Fruit fly (Drosophila melanogaster) whole organism: ENCODE measurements around the gene AdamTS-A.

ENCODE experiments used
- CG8478 ChIP-seq: fragments of >200 bp; optimal IDR thresholded peaks from 2 replicates; lab custom pipeline; 2018; ENCODE audit warnings: inconsistent platforms
- Dll ChIP-seq: fragments of >200 bp; optimal IDR thresholded peaks from 2 replicates; lab custom pipeline; 2017
- EcR ChIP-seq, 2 experiments: fragments of >200 bp; optimal IDR thresholded peaks; 2 replicates each; lab custom pipeline; 2017; ENCODE audit warnings: missing biosample characterization in 2 of 2, missing genetic modification characterization in 2 of 2, missing genetic modification reagents in 2 of 2
- pan ChIP-seq: fragments of >200 bp; optimal IDR thresholded peaks from 2 replicates; lab custom pipeline; 2017
- psq ChIP-seq: fragments of >200 bp; optimal IDR thresholded peaks from 2 replicates; lab custom pipeline; 2017
- usp ChIP-seq: fragments of >200 bp; optimal IDR thresholded peaks from 2 replicates; lab custom pipeline; 2017; ENCODE audit warnings: missing biosample characterization, missing genetic modification characterization, mixed read lengths

The AdamTS-A gene

DNA sequence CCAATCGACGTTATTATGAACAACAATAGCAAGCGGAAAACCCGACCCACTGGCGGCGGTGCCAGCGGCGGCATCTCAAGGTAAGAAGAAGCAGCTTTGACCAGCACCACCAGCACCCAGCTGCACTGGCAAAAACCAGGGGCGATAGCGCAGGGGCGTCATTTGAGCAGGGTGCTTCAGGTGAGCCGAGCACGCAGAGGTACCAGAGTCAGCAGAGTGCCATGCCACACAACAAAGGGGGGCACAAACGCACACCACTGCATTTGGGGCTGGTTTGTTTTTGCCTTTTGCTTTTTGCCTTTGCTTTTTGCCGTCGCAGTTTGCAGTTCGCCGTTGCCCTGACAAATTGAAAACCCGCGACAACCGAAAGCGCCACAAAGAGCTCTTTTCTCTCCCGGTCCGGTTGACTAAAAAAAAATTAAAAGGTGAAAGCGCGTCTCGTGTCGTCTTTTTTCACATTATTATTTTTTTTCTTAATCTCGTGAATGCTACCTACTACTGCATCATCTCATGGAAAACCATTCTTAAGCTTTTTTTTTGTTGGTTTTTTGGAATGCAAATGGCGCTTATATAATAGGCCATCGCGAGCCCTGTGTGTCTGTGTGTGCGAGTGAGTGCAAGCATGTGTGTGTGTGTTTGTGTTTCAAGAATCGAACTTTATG, 66.8 kb downstream of the AdamTS-A start:
- TF ChIP-seq Dll (lab: Kevin White, UChicago): no peak
- no peak for TF ChIP-seq EcR (GFP tag; optimal IDR thresholded peaks at IDR 0.05; lab: Kevin White, UChicago)
- TF ChIP-seq psq: no peak
- no peak for TF ChIP-seq pan (lab: Kevin White, UChicago)
- TF ChIP-seq CG8478 (lab: Kevin White, UChicago): no peak
- TF ChIP-seq usp: no peak

DNA sequence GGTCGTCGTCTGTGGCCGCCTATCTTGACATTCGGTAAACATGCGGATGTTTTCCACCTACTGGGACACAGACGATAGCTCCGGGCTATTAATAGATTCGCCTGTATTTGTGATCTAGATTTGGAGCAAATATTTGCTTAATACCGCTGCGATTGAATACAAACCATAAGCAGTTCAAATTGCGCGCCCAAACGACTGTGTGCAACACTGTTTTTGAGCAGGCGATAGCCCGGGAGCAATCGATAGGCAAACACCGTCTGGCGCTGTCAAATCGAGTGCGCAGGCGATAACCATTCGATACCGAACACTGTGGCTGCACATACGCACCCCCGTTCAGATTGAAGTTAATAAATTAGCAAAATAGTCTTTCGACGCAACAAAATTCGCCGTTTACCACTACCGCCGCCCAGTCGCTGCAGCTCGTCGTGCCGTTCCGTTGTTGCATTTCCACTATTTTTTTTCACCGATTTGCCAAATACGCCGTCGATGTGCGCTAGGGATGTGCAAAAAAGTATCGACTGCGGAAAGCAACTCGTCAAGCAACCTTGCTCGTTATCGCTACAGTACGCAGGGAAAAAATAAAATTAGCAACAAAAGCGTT, 67.8 kb downstream of the AdamTS-A start, which contains the start of gene Atx2:
TSS of gene Atx2 (plus strand) at position 293 of the 601 bp plus-strand sequence.
- no peak for TF ChIP-seq usp
- no peak for TF ChIP-seq pan (lab: Kevin White, UChicago)
- TF ChIP-seq Dll (lab: Kevin White, UChicago): no peak
- no peak for TF ChIP-seq CG8478 (lab: Kevin White, UChicago)
- no peak for TF ChIP-seq psq
- TF ChIP-seq EcR (GFP tag; optimal IDR thresholded peaks at IDR 0.05; lab: Kevin White, UChicago): no peak

DNA sequence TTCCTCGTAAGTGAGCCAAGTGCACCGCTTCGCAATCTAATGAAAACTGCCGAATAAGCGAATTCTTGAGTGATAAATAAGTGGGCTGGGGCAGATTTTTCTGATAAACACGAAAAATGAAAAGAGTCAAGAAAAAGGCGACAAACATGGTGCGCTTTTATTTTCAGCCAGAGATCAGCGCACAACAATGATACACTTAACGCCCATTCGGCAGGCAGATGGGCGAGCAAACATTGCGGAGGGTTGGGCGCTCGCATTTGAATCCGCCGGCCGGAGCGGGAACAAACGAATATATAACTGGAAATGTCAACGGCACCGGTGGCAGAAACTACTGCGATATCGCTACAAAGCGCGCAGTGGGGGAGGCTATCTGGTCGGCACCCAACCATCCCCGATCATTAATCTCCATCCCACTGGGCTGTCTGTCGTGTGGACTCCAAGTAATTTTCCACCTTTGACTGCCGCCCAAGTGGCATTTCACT, 68.9 kb downstream of the AdamTS-A start, which contains the start of gene CG6125:
TSS of gene CG6125 (minus strand) at position 51 of the 482 bp plus-strand sequence.
- no peak for TF ChIP-seq psq
- TF ChIP-seq pan (lab: Kevin White, UChicago): no peak
- no peak for TF ChIP-seq CG8478 (lab: Kevin White, UChicago)
- no peak for TF ChIP-seq EcR (GFP tag; optimal IDR thresholded peaks at IDR 0.05; lab: Kevin White, UChicago)
- no peak for TF ChIP-seq usp

- TF ChIP-seq CG8478 (lab: Kevin White, UChicago) (no peak), usp (no peak), pan (lab: Kevin White, UChicago) (no peak), EcR (GFP tag; optimal IDR thresholded peaks at IDR 0.05; lab: Kevin White, UChicago) (no peak), Dll (lab: Kevin White, UChicago) (no peak), psq (no peak)
Measured at dm6 chr3R:15406393-15406792, 69.6 kb downstream of the AdamTS-A start.

DNA sequence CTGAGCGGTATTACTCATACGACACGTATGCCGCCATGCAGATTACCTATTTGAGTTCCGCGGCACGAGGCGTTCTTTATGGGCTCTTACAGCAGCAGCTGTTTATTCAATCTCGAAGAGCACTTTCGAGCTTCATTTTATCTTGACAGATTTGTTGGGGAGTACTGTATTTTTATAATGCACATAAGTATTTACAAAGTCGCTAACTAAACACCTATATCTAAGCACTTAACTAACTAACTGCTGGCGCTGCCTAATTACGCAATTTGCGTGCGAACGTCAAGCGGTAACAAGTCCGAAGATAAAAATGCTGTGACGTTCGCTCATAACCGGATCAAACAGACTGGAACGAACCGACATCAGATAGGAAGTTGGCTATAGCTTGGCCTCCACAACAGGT, 73.3 kb downstream of the AdamTS-A start:
- no peak for TF ChIP-seq usp

DNA sequence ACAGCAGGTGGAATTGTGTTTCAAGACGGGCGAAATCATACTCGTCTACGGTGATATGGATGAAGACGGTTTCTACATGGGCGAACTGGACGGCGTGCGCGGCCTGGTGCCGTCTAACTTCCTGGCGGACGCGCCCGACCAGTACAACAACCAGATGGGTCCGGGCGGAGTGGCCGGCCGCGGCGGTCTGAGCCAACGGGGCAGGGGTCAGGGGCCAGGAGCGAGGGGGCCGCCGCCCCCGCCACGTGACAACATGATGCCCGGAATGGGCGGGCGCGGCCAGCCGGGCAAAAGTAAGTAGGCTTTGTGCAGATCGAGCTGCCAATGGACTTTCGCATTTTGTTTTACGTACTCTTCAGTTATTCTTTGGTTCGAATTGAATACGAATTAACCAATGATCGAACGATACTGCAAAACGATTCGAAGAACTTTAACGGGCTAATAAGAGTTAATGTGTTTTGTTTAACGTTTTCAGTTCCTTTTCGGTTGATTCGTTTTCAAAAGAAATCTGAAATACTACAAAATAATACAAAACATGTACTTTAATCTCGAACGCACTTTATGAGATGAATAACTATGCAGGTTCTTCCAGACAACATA, 82.7 kb downstream of the AdamTS-A start:
- TF ChIP-seq usp (no peak), pan (lab: Kevin White, UChicago) (no peak), psq (no peak), EcR (GFP tag; optimal IDR thresholded peaks at IDR 0.05; lab: Kevin White, UChicago) (no peak), Dll (lab: Kevin White, UChicago) (no peak), CG8478 (lab: Kevin White, UChicago) (no peak)
